Fruit fly (Drosophila melanogaster): ENCODE data around the gene Trs20.
A peak's percentile ranks its signal among the peaks of the same experiment; 100 is the strongest.

Gene Trs20

DNA sequence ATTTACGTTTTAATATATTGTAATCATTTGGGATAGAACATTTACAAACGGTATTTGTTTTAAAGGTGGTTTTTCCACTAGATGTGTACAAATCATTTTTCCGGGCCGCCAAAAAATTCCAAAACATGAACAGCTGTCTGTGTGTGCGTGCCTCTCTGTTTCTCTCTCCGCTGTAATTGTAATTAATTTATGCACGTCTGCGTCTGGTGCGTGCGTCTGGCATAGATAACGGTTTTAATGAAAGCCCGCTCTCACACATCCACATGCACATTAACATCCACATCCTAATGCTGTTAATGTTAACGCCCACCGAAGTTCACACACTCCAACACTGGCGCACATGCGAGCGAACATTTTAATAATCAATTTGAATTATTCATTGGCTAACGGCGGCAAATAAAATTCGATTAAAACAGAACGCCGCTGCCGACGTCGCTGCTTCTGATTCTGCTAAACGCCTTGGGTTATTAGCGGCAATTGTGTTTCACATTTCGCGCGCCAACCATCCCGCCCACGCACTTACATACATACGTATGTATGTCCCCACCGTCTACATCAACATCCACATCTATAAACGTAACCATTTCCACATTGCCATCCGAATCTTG is 14.6 kb upstream of the Trs20 start:
- TF ChIP-seq dsf (GFP tag; optimal IDR thresholded peaks at IDR 0.05; ENCODE audit: borderline replicate concordance) (no peak), rgr (GFP tag; optimal IDR thresholded peaks at IDR 0.05) (no peak), N (GFP tag; optimal IDR thresholded peaks at IDR 0.05) (no peak), h (GFP tag; optimal IDR thresholded peaks at IDR 0.05) (no peak), sv (GFP tag; optimal IDR thresholded peaks at IDR 0.05) (no peak), lola (GFP tag; optimal IDR thresholded peaks at IDR 0.05) (no peak), Hr83 (GFP tag; optimal IDR thresholded peaks at IDR 0.05; ENCODE audit: poor library complexity, severe bottlenecking) (no peak), dl (GFP tag; optimal IDR thresholded peaks at IDR 0.05; ENCODE audit: insufficient read depth in 1 of 2, partially characterized antibody in 2 of 2) (no peak), CrebA (GFP tag; optimal IDR thresholded peaks at IDR 0.05; ENCODE audit: borderline replicate concordance) (no peak), Abd-B (GFP tag; optimal IDR thresholded peaks at IDR 0.05) (no peak), Mio (GFP tag; optimal IDR thresholded peaks at IDR 0.05) (no peak), sage (GFP tag; optimal IDR thresholded peaks at IDR 0.05) (no peak), OdsH (GFP tag; optimal IDR thresholded peaks at IDR 0.05) (no peak), brk (GFP tag; optimal IDR thresholded peaks at IDR 0.05) (no peak), Vsx2 (GFP tag; optimal IDR thresholded peaks at IDR 0.05; ENCODE audit: partially characterized antibody) (no peak), Sp1 (GFP tag; optimal IDR thresholded peaks at IDR 0.05) (no peak)

DNA sequence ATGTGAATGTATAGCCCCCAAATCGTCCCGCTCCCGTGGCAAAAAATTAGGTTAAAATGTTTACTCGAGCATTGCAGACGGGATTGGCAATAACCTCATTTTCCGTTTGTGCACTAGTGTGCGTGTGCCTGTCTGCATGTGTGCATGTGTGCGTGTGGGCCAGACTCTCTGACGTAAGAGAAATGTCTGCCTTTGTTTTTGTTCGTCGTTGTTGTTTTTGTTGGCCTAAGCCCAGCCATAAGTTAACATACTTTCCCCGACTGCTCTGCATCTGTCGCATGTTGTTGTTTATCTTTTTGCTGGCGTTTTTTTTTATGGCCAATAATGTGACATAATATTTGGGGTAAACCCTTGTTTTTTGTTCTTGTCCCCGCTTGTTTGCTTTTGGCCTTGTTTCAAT is 13.8 kb upstream of the Trs20 start:
- TF ChIP-seq psq (GFP tag; optimal IDR thresholded peaks at IDR 0.05) (no peak), Sp1 (GFP tag; optimal IDR thresholded peaks at IDR 0.05) (peak; percentile 3), HLH106 (tag; optimal IDR thresholded peaks at IDR 0.05) (no peak), OdsH (GFP tag; optimal IDR thresholded peaks at IDR 0.05) (no peak), N (GFP tag; optimal IDR thresholded peaks at IDR 0.05) (no peak), brk (GFP tag; optimal IDR thresholded peaks at IDR 0.05) (no peak), h (GFP tag; optimal IDR thresholded peaks at IDR 0.05) (peak; percentile 7), Hr83 (GFP tag; optimal IDR thresholded peaks at IDR 0.05; ENCODE audit: poor library complexity, severe bottlenecking) (peak; percentile 47), foxo (GFP tag; optimal IDR thresholded peaks at IDR 0.05) (no peak), br (GFP tag; optimal IDR thresholded peaks at IDR 0.05) (no peak), ey (GFP tag; optimal IDR thresholded peaks at IDR 0.05) (no peak), fru (GFP tag; optimal IDR thresholded peaks at IDR 0.05) (no peak), GATAd (GFP tag; optimal IDR thresholded peaks at IDR 0.05) (no peak)

DNA sequence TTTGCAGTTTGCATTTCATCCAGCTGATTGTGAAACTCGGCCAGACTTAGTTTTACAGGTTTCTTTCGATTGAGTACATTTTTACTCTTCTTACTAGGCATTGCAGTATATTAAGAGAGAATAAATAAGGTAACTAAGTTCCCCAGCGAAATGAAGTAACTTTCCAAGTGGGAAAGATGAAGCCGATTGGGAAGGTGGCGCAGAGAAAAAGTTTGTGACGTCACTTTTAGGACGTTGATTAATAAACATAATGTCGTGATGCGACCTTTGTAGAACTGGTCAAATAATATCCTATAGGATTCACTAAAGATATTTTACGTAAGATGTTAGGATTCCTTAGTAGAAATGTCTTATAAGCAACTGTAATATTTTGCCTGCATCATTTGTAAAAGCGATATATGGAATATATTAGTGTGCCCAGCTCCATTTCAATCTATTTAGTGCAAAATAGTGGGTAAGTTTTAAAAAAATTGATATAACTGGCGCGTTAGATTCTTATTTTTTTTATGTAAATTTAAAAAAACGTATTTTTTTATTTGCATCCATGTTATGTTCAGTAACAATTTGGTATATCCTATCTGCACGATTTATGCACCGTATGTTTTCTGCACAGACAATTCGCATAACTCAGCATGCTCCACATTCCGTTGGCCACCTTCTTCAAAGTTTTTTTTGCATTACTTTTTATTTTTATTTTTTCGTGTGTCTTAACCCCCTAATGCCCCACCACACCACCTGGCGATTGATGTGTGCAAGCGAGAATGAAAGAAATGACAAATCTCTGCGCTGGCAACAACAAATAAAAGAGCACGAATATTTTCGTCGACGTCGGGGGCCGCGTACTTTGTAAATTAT is 12.5 kb upstream of the Trs20 start, which contains the start of gene CG32152:
Gene CG32152 (minus strand): TSS at position 352 of the 855 bp plus-strand sequence.
- TF ChIP-seq brk (GFP tag; optimal IDR thresholded peaks at IDR 0.05) (no peak), tai (GFP tag; optimal IDR thresholded peaks at IDR 0.05) (no peak), foxo (GFP tag; optimal IDR thresholded peaks at IDR 0.05) (no peak), Mio (GFP tag; optimal IDR thresholded peaks at IDR 0.05) (no peak), Hnf4 (GFP tag; optimal IDR thresholded peaks at IDR 0.05) (no peak), Sp1 (GFP tag; optimal IDR thresholded peaks at IDR 0.05) (no peak), jim (GFP tag; optimal IDR thresholded peaks at IDR 0.05) (no peak), dmrt93B (GFP tag; optimal IDR thresholded peaks at IDR 0.05) (no peak), usp (GFP tag; optimal IDR thresholded peaks at IDR 0.05) (no peak)

DNA sequence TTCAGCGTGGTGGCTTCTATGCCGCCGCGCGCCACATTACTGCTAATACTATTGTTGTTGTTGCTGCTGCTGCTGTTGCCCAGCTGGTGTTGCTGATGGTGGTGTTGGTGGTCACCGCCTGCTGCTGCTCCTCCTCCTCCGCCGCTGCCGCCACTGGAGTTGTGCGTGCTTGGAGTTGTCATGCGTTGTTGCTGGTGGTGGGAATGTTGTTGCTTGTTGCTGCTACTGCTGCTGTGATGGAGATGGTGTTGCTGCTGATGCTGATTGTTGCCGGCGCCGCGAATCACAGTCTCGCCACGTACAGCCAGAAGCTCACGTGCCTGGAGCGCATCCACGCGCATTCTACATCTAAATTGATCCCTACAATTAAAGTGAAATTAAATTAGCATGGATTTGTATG is 10.1 kb upstream of the Trs20 start:
- no peak for TF ChIP-seq N (GFP tag; optimal IDR thresholded peaks at IDR 0.05)
- peak; percentile 93 for TF ChIP-seq Dfd (GFP tag; optimal IDR thresholded peaks at IDR 0.05)
- no peak for TF ChIP-seq CG32264 (GFP tag; optimal IDR thresholded peaks at IDR 0.05)

DNA sequence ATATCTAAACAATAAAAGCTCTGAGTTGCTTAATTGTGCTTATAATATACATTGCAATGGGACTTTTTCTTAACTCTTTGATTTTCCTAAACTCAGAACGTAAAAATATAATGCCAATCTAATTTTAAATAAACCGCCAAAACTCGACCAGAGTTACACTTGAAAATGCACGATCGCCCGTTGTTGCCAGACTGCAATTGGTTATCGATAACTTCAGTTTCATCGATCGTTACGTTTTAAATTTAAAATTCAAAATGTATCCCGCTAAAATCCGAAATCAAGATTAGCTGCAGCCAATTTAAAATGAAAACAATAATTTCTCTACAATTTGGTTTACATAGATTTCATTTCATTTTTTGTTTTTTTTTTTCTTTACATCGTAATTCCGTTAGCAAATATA is 7.7 kb upstream of the Trs20 start:
- TF ChIP-seq Jra (GFP tag; optimal IDR thresholded peaks at IDR 0.05) (no peak), woc (GFP tag; optimal IDR thresholded peaks at IDR 0.05) (no peak), CrebA (GFP tag; optimal IDR thresholded peaks at IDR 0.05; ENCODE audit: borderline replicate concordance) (no peak), Dif (GFP tag; optimal IDR thresholded peaks at IDR 0.05; ENCODE audit: partially characterized antibody) (peak; percentile 34), brk (GFP tag; optimal IDR thresholded peaks at IDR 0.05) (peak; percentile 38), Dfd (GFP tag; optimal IDR thresholded peaks at IDR 0.05) (no peak), HLH106 (tag; optimal IDR thresholded peaks at IDR 0.05) (no peak)

All from whole organism, wandering third instar larva.